Fruit fly (Drosophila melanogaster) whole organism, embryonic: Measurements from ENCODE around the gene CG5225.

Experiments used
- Atf6 ChIP-seq: fragments of 200-800 bp; sonication (Bioruptor generic); IDR thresholded peaks from 2 replicates; pipeline ENCODE4 v1.3.6; 2022; ENCODE audit warnings: missing biosample characterization, missing genetic modification characterization
- Blimp-1 ChIP-seq: fragments of 200-800 bp; sonication (Bioruptor generic); optimal IDR thresholded peaks from 3 replicates; lab custom pipeline; 2018; ENCODE audit warnings: missing biosample characterization, missing genetic modification characterization, mild to moderate bottlenecking, moderate library complexity, missing genetic modification reagents
- CG10209 ChIP-seq: fragments of 200-800 bp; sonication (Bioruptor generic); optimal IDR thresholded peaks from 3 replicates; lab custom pipeline; 2017; ENCODE audit warnings: missing biosample characterization, mild to moderate bottlenecking, missing genetic modification characterization, missing genetic modification reagents
- CG12391 ChIP-seq: fragments of 200-800 bp; sonication (Bioruptor generic); optimal IDR thresholded peaks from 3 replicates; lab custom pipeline; 2018; ENCODE audit warnings: missing biosample characterization, mild to moderate bottlenecking, missing genetic modification characterization, moderate library complexity
- CG13775 ChIP-seq: fragments of 200-800 bp; sonication (Bioruptor generic); optimal IDR thresholded peaks from 3 replicates; lab custom pipeline; 2017; ENCODE audit warnings: missing biosample characterization, mild to moderate bottlenecking, missing genetic modification characterization
- CG15011 ChIP-seq: fragments of 200-800 bp; sonication (Bioruptor generic); optimal IDR thresholded peaks from 3 replicates; lab custom pipeline; 2018; ENCODE audit warnings: missing biosample characterization, mild to moderate bottlenecking, missing genetic modification characterization
- CG15514 ChIP-seq: fragments of 200-800 bp; sonication (Bioruptor generic); optimal IDR thresholded peaks from 3 replicates; lab custom pipeline; 2017; ENCODE audit warnings: missing biosample characterization, missing genetic modification characterization, mild to moderate bottlenecking, moderate library complexity, missing genetic modification reagents
- CG17359 ChIP-seq: fragments of 200-800 bp; sonication (Bioruptor generic); optimal IDR thresholded peaks from 3 replicates; lab custom pipeline; 2018; ENCODE audit warnings: missing biosample characterization, mild to moderate bottlenecking, missing genetic modification characterization, moderate library complexity
- CG17361 ChIP-seq: fragments of 200-800 bp; sonication (Bioruptor generic); IDR thresholded peaks from 3 replicates; pipeline ENCODE4 v1.3.6; 2022; ENCODE audit warnings: missing biosample characterization, missing genetic modification characterization
- CG30403 ChIP-seq: fragments of 200-800 bp; sonication (Bioruptor generic); optimal IDR thresholded peaks from 3 replicates; lab custom pipeline; 2016; ENCODE audit warnings: missing biosample characterization, missing genetic modification characterization
- CG32772 ChIP-seq: fragments of 200-800 bp; sonication (Bioruptor generic); IDR thresholded peaks from 2 replicates; pipeline ENCODE4 v1.3.6; 2022; ENCODE audit warnings: missing biosample characterization, missing genetic modification characterization
- CG3847 ChIP-seq: fragments of 200-800 bp; sonication (Bioruptor generic); IDR thresholded peaks from 2 replicates; pipeline ENCODE4 v1.3.6; 2022; ENCODE audit warnings: missing biosample characterization, missing genetic modification characterization
- CG6813 ChIP-seq: fragments of 200-800 bp; sonication (Bioruptor generic); optimal IDR thresholded peaks from 2 replicates; lab custom pipeline; 2017; ENCODE audit warnings: missing biosample characterization, missing genetic modification characterization, mild to moderate bottlenecking, moderate library complexity, missing genetic modification reagents
- CG8359 ChIP-seq: fragments of 200-800 bp; sonication (Bioruptor generic); optimal IDR thresholded peaks from 2 replicates; lab custom pipeline; 2017; ENCODE audit warnings: missing biosample characterization, mild to moderate bottlenecking, missing genetic modification characterization, borderline replicate concordance
- CoRest ChIP-seq: fragments of 200-800 bp; sonication (Bioruptor generic); optimal IDR thresholded peaks from 3 replicates; lab custom pipeline; 2018; ENCODE audit warnings: missing biosample characterization, mild to moderate bottlenecking, missing genetic modification characterization, moderate library complexity
- D19A ChIP-seq: fragments of 200-800 bp; optimal IDR thresholded peaks from 3 replicates; lab custom pipeline; 2019; ENCODE audit warnings: missing biosample characterization, mild to moderate bottlenecking, missing genetic modification characterization, moderate library complexity
- Deaf1 ChIP-seq: fragments of 200-800 bp; optimal IDR thresholded peaks from 3 replicates; lab custom pipeline; 2019; ENCODE audit warnings: missing biosample characterization, mild to moderate bottlenecking, missing genetic modification characterization, moderate library complexity
- E2f2 ChIP-seq: fragments of 200-800 bp; sonication (Bioruptor generic); IDR thresholded peaks from 2 replicates; pipeline ENCODE4 v1.3.6; 2022; ENCODE audit warnings: missing biosample characterization, missing genetic modification characterization
- Eip74EF ChIP-seq, 2 experiments: fragments of 200-800 bp in 1 of 2; fragments of >200 bp in 1 of 2; sonication (Bioruptor generic) in 1 of 2; optimal IDR thresholded peaks; 2 replicates each; lab custom pipeline; 2017 to 2019; ENCODE audit warnings: missing biosample characterization in 2 of 2, missing genetic modification characterization in 2 of 2, mild to moderate bottlenecking in 1 of 2, moderate library complexity in 1 of 2
- Hey ChIP-seq: fragments of 200-800 bp; sonication (Bioruptor generic); optimal IDR thresholded peaks from 3 replicates; lab custom pipeline; 2018; ENCODE audit warnings: missing biosample characterization, mild to moderate bottlenecking, missing genetic modification characterization
- Myb ChIP-seq: fragments of 200-800 bp; sonication (Bioruptor generic); optimal IDR thresholded peaks from 2 replicates; lab custom pipeline; 2016; ENCODE audit warnings: missing biosample characterization, missing genetic modification characterization
- Nf-YC ChIP-seq: fragments of 200-800 bp; optimal IDR thresholded peaks from 3 replicates; lab custom pipeline; 2019; ENCODE audit warnings: missing biosample characterization, mild to moderate bottlenecking, missing genetic modification characterization, moderate library complexity
- Oli ChIP-seq: fragments of 200-800 bp; sonication (Bioruptor generic); optimal IDR thresholded peaks from 2 replicates; lab custom pipeline; 2018; ENCODE audit warnings: missing biosample characterization, mild to moderate bottlenecking, missing genetic modification characterization, moderate library complexity
- Six4 ChIP-seq: fragments of 200-800 bp; sonication (Bioruptor generic); optimal IDR thresholded peaks from 2 replicates; lab custom pipeline; 2016; ENCODE audit warnings: missing biosample characterization, missing genetic modification characterization
- ara ChIP-seq: fragments of 200-800 bp; sonication (Bioruptor generic); IDR thresholded peaks from 2 replicates; pipeline ENCODE4 v1.3.6; 2022; ENCODE audit warnings: missing biosample characterization, missing genetic modification characterization
- az2 ChIP-seq: fragments of 200-800 bp; sonication (Bioruptor generic); optimal IDR thresholded peaks from 3 replicates; lab custom pipeline; 2016; ENCODE audit warnings: missing biosample characterization, missing genetic modification characterization
- bowl ChIP-seq: fragments of 200-800 bp; sonication (Bioruptor generic); IDR thresholded peaks from 2 replicates; pipeline ENCODE4 v1.3.6; 2022; ENCODE audit warnings: missing biosample characterization, missing genetic modification characterization
- bsh ChIP-seq, 2 experiments: fragments of 200-800 bp; sonication (Bioruptor generic); optimal IDR thresholded peaks; 2 replicates each; lab custom pipeline; 2017 to 2018; ENCODE audit warnings: mild to moderate bottlenecking in 2 of 2, missing biosample characterization in 2 of 2, missing genetic modification characterization in 2 of 2, moderate library complexity in 1 of 2
- dpn ChIP-seq, 2 experiments: fragments of 200-800 bp; sonication (Bioruptor generic); optimal IDR thresholded peaks; 3 replicates each; lab custom pipeline; 2016; ENCODE audit warnings: missing biosample characterization in 2 of 2, missing genetic modification characterization in 2 of 2
- esg ChIP-seq: fragments of 200-800 bp; sonication (Bioruptor generic); conservative IDR thresholded peaks from 2 replicates; pipeline ENCODE4 v1.3.6; 2022; ENCODE audit warnings: missing biosample characterization, missing genetic modification characterization
- eve ChIP-seq, 2 experiments: fragments of >200 bp; optimal IDR thresholded peaks; 2 replicates each; lab custom pipeline; 2017; ENCODE audit warnings: missing biosample characterization in 2 of 2, missing genetic modification characterization in 2 of 2
- ewg ChIP-seq: fragments of 200-800 bp; sonication (Bioruptor generic); optimal IDR thresholded peaks from 3 replicates; lab custom pipeline; 2017; ENCODE audit warnings: mild to moderate bottlenecking, missing biosample characterization, missing genetic modification reagents, missing genetic modification characterization
- fu2 ChIP-seq: fragments of 200-800 bp; sonication (Bioruptor generic); optimal IDR thresholded peaks from 2 replicates; lab custom pipeline; 2016; ENCODE audit warnings: missing biosample characterization, missing genetic modification characterization
- gsb-n ChIP-seq: fragments of 200-800 bp; sonication (Bioruptor generic); optimal IDR thresholded peaks from 3 replicates; lab custom pipeline; 2018; ENCODE audit warnings: missing biosample characterization, mild to moderate bottlenecking, missing genetic modification characterization
- inv ChIP-seq: fragments of 200-800 bp; sonication (Bioruptor generic); IDR thresholded peaks from 2 replicates; pipeline ENCODE4 v1.3.6; 2022; ENCODE audit warnings: missing biosample characterization, missing genetic modification characterization; ENCODE audit not compliant: partially characterized antibody
- kay ChIP-seq: fragments of 200-800 bp; sonication (Bioruptor generic); optimal IDR thresholded peaks from 2 replicates; lab custom pipeline; 2016; ENCODE audit warnings: missing biosample characterization, missing genetic modification characterization
- lola ChIP-seq, 3 experiments: fragments of >200 bp in 2 of 3; fragments of 200-800 bp in 1 of 3; sonication (Bioruptor generic) in 1 of 3; optimal IDR thresholded peaks; 2 replicates each; lab custom pipeline; 2017 to 2019; ENCODE audit warnings: missing biosample characterization in 3 of 3, missing genetic modification characterization in 3 of 3, mild to moderate bottlenecking in 1 of 3, moderate library complexity in 1 of 3
- mirr ChIP-seq: fragments of 200-800 bp; sonication (Bioruptor generic); optimal IDR thresholded peaks from 3 replicates; lab custom pipeline; 2018; ENCODE audit warnings: missing biosample characterization, mild to moderate bottlenecking, missing genetic modification characterization
- pan ChIP-seq, 4 experiments: fragments of >200 bp in 3 of 4; fragments of 200-800 bp in 1 of 4; sonication (Bioruptor generic) in 1 of 4; optimal IDR thresholded peaks in 3 of 4; IDR thresholded peaks in 1 of 4; 2 replicates each; pipeline versions ENCODE4 v1.3.6 to Lab custom; 2017 to 2022; ENCODE audit warnings: missing biosample characterization in 2 of 4, missing genetic modification characterization in 2 of 4, mixed read lengths in 1 of 4
- peb ChIP-seq: fragments of 200-800 bp; sonication (Bioruptor generic); IDR thresholded peaks from 2 replicates; pipeline ENCODE4 v1.3.6; 2022; ENCODE audit warnings: missing biosample characterization, missing genetic modification characterization
- phol ChIP-seq: fragments of 200-800 bp; sonication (Bioruptor generic); optimal IDR thresholded peaks from 3 replicates; lab custom pipeline; 2018; ENCODE audit warnings: missing biosample characterization, mild to moderate bottlenecking, missing genetic modification characterization, moderate library complexity
- prd ChIP-seq, 3 experiments: fragments of >200 bp in 2 of 3; fragments of 200-800 bp in 1 of 3; sonication (Bioruptor generic) in 1 of 3; optimal IDR thresholded peaks in 2 of 3; IDR thresholded peaks in 1 of 3; 2 replicates in 2 of 3; 3 replicates in 1 of 3; pipeline versions ENCODE4 v1.3.6 to Lab custom; 2017 to 2022; ENCODE audit warnings: missing biosample characterization in 1 of 3, missing genetic modification characterization in 1 of 3
- ro ChIP-seq: fragments of 200-800 bp; sonication (Bioruptor generic); IDR thresholded peaks from 2 replicates; pipeline ENCODE4 v1.3.6; 2022; ENCODE audit warnings: missing biosample characterization, missing genetic modification characterization
- schlank ChIP-seq: fragments of 200-800 bp; sonication (Bioruptor generic); optimal IDR thresholded peaks from 2 replicates; lab custom pipeline; 2018; ENCODE audit warnings: missing biosample characterization, mild to moderate bottlenecking, missing genetic modification characterization
- sna ChIP-seq: fragments of 200-800 bp; sonication (Bioruptor generic); IDR thresholded peaks from 2 replicates; pipeline ENCODE4 v1.3.6; 2022; ENCODE audit warnings: missing biosample characterization, missing genetic modification characterization; ENCODE audit not compliant: partially characterized antibody
- ttk ChIP-seq: fragments of 200-800 bp; sonication (Bioruptor generic); IDR thresholded peaks from 2 replicates; pipeline ENCODE4 v2.1.2; 2022; ENCODE audit warnings: missing biosample characterization, missing genetic modification characterization
- wor ChIP-seq: fragments of 200-800 bp; sonication (Bioruptor generic); IDR thresholded peaks from 2 replicates; pipeline ENCODE4 v1.3.6; 2022; ENCODE audit warnings: missing biosample characterization, missing genetic modification characterization
- yki ChIP-seq: fragments of >200 bp; optimal IDR thresholded peaks from 3 replicates; lab custom pipeline; 2018

CG5225 gene

dm6 chr3R:17048867-17049266 lies 20.4 kb downstream of the CG5225 start (continued):
- TF ChIP-seq phol, result peak; percentile 26
- TF ChIP-seq esg (GFP tag; lab: Robert Waterston, UW), result peak; percentile 51; the same call in 1 of the 2 replicates
- no peak for TF ChIP-seq mirr (GFP tag; lab: Kevin White, UChicago)
- no peak for TF ChIP-seq prd (optimal IDR thresholded peaks at IDR 0.05; lab: Kevin White, UChicago)
- peak; percentile 51; the same call in 2 of the 3 replicates for TF ChIP-seq prd (GFP tag; IDR thresholded peaks at IDR 0.05; lab: Robert Waterston, UW)
- TF ChIP-seq CG10209 (GFP tag; lab: Kevin White, UChicago), result peak; percentile 47
- peak; percentile 38 for TF ChIP-seq CG30403 (GFP tag; lab: Kevin White, UChicago)
- peak in 1 of 2 experiments; percentile 42 for TF ChIP-seq bsh (GFP tag; optimal IDR thresholded peaks at IDR 0.05; lab: Kevin White, UChicago)
- TF ChIP-seq pan (optimal IDR thresholded peaks at IDR 0.05; lab: Kevin White, UChicago), result no peak
- TF ChIP-seq pan (GFP tag; optimal IDR thresholded peaks at IDR 0.05 in 1 of 2, IDR thresholded peaks at IDR 0.05 in 1 of 2), result no peak
- TF ChIP-seq ara (GFP tag; lab: Robert Waterston, UW), result no peak
- TF ChIP-seq Myb, result no peak
- TF ChIP-seq E2f2 (GFP tag; lab: Robert Waterston, UW), result no peak; the same call in 1 of the 2 replicates
- peak; percentile 50 for TF ChIP-seq CG12391 (tag; lab: Kevin White, UChicago)
- peak; percentile 41; the same call in 1 of the 2 replicates for TF ChIP-seq Atf6 (GFP tag; lab: Robert Waterston, UW)
- no peak for TF ChIP-seq sna (GFP tag; lab: Robert Waterston, UW)
- TF ChIP-seq D19A, result peak; percentile 8
- TF ChIP-seq CG15514 (GFP tag; lab: Kevin White, UChicago), result no peak
- TF ChIP-seq Six4, result no peak
- peak; percentile 7 for TF ChIP-seq CG17359 (tag; lab: Kevin White, UChicago)
- TF ChIP-seq Eip74EF (GFP tag; optimal IDR thresholded peaks at IDR 0.05; lab: Kevin White, UChicago), result no peak
- no peak for TF ChIP-seq CG15011 (GFP tag; lab: Kevin White, UChicago)
- no peak for TF ChIP-seq Hey (tag; lab: Kevin White, UChicago)
- no peak for TF ChIP-seq ro (GFP tag; lab: Robert Waterston, UW)
- 0 out of 2 replicates have a peak, but pooled peaks have one; percentile 31 for TF ChIP-seq wor (GFP tag; lab: Robert Waterston, UW)
- TF ChIP-seq CG13775, result peak; percentile 31
- peak; percentile 8 for TF ChIP-seq Nf-YC (tag; lab: Kevin White, UChicago)
- TF ChIP-seq fu2 (GFP tag; lab: Kevin White, UChicago), result no peak
- peak in 1 of 3 experiments; percentile 41 for TF ChIP-seq lola (GFP tag; optimal IDR thresholded peaks at IDR 0.05; lab: Kevin White, UChicago)
- peak; percentile 43 for TF ChIP-seq Deaf1 (tag; lab: Kevin White, UChicago)
- TF ChIP-seq schlank (tag; lab: Kevin White, UChicago), result no peak
- TF ChIP-seq CG6813 (GFP tag; lab: Kevin White, UChicago), result peak; percentile 3
- no peak for TF ChIP-seq Blimp-1 (GFP tag; lab: Kevin White, UChicago)
- no peak for TF ChIP-seq kay
- no peak for TF ChIP-seq yki
- peak in 1 of 2 experiments; percentile 11 for TF ChIP-seq dpn (GFP tag; optimal IDR thresholded peaks at IDR 0.05; lab: Kevin White, UChicago)
- 0 out of 2 replicates have a peak, but pooled peaks have one; percentile 35 for TF ChIP-seq ttk (GFP tag; lab: Robert Waterston, UW)
- no peak for TF ChIP-seq bowl (GFP tag; lab: Robert Waterston, UW)
- peak; percentile 49 for TF ChIP-seq Oli (tag; lab: Kevin White, UChicago)
- TF ChIP-seq CG3847 (GFP tag; lab: Robert Waterston, UW), result peak; percentile 27; the same call in 1 of the 2 replicates
- no peak for TF ChIP-seq ewg (GFP tag; lab: Kevin White, UChicago)
- peak; percentile 63 for TF ChIP-seq CG17361
- peak; percentile 23 for TF ChIP-seq az2 (GFP tag; lab: Kevin White, UChicago)
- TF ChIP-seq peb (GFP tag; lab: Robert Waterston, UW), result no peak
- TF ChIP-seq inv (GFP tag; lab: Robert Waterston, UW), result no peak
- TF ChIP-seq CoRest, result peak; percentile 40
- no peak for TF ChIP-seq eve (GFP tag; optimal IDR thresholded peaks at IDR 0.05; lab: Kevin White, UChicago)
- 0 out of 2 replicates have a peak, but pooled peaks have one; percentile 26 for TF ChIP-seq CG32772
- TF ChIP-seq gsb-n, result no peak
- no peak for TF ChIP-seq CG8359 (GFP tag; lab: Kevin White, UChicago)
